Worm (Caenorhabditis elegans) whole organism, late embryonic: ENCODE data around the gene C26E1.2.

Experiments used
- T23F11.4 ChIP-seq: fragments of 200-800 bp; sonication (Bioruptor generic); optimal IDR thresholded peaks from 2 replicates; lab custom pipeline; 2018; ENCODE audit warnings: mild to moderate bottlenecking, missing genetic modification characterization, missing compliant biosample characterization
- Y22D7AL.16 ChIP-seq: sonication (generic microtip); optimal IDR thresholded peaks from 2 replicates; lab custom pipeline; 2016; ENCODE audit warnings: missing genetic modification characterization, missing compliant biosample characterization
- ahr-1 ChIP-seq: sonication (generic microtip); optimal IDR thresholded peaks from 2 replicates; lab custom pipeline; 2016; ENCODE audit warnings: missing genetic modification characterization, missing compliant biosample characterization
- ceh-14 ChIP-seq: sonication (generic microtip); optimal IDR thresholded peaks from 2 replicates; lab custom pipeline; 2016; ENCODE audit warnings: missing genotype, missing genetic modification characterization, missing compliant biosample characterization
- ceh-2 ChIP-seq: sonication (generic microtip); optimal IDR thresholded peaks from 2 replicates; lab custom pipeline; 2016; ENCODE audit warnings: missing genotype, missing genetic modification characterization, missing compliant biosample characterization
- ceh-22 ChIP-seq: sonication (generic microtip); optimal IDR thresholded peaks from 2 replicates; lab custom pipeline; 2017; ENCODE audit warnings: missing biosample characterization, missing genetic modification characterization
- ceh-24 ChIP-seq: sonication (generic microtip); optimal IDR thresholded peaks from 2 replicates; lab custom pipeline; 2016; ENCODE audit warnings: mild to moderate bottlenecking, missing genetic modification characterization, missing compliant biosample characterization
- ceh-30 ChIP-seq: fragments of 150-350 bp; optimal IDR thresholded peaks from 2 replicates; lab custom pipeline; 2014; ENCODE audit warnings: missing biosample characterization, missing genetic modification characterization
- ceh-6 ChIP-seq: fragments of 200-800 bp; sonication (Bioruptor generic); optimal IDR thresholded peaks from 2 replicates; lab custom pipeline; 2018; ENCODE audit warnings: mild to moderate bottlenecking, missing genetic modification characterization, missing compliant biosample characterization
- ceh-9 ChIP-seq: sonication (generic microtip); optimal IDR thresholded peaks from 2 replicates; lab custom pipeline; 2016; ENCODE audit warnings: mild to moderate bottlenecking, missing genetic modification characterization, inconsistent platforms, missing compliant biosample characterization
- dve-1 ChIP-seq: sonication (generic microtip); optimal IDR thresholded peaks from 2 replicates; lab custom pipeline; 2017; ENCODE audit warnings: antibody characterized with exemption, mild to moderate bottlenecking, missing genetic modification characterization, missing compliant biosample characterization
- elt-2 ChIP-seq: sonication (generic microtip); optimal IDR thresholded peaks from 2 replicates; lab custom pipeline; 2016; ENCODE audit warnings: missing genetic modification reagents, missing genetic modification characterization, missing compliant biosample characterization
- elt-4 ChIP-seq: sonication (generic microtip); optimal IDR thresholded peaks from 2 replicates; lab custom pipeline; 2016; ENCODE audit warnings: missing genetic modification characterization, missing compliant biosample characterization
- fax-1 ChIP-seq: sonication (generic microtip); optimal IDR thresholded peaks from 2 replicates; lab custom pipeline; 2016; ENCODE audit warnings: missing genotype, missing genetic modification characterization, missing compliant biosample characterization
- fkh-10 ChIP-seq: fragments of 150-350 bp; optimal IDR thresholded peaks from 2 replicates; lab custom pipeline; 2014; ENCODE audit warnings: missing biosample characterization, missing genetic modification reagents, missing genetic modification characterization
- gmeb-2 ChIP-seq: sonication (generic microtip); optimal IDR thresholded peaks from 2 replicates; lab custom pipeline; 2016; ENCODE audit warnings: missing genetic modification characterization, inconsistent platforms, missing compliant biosample characterization
- hlh-13 ChIP-seq: fragments of 200-800 bp; sonication (Bioruptor generic); optimal IDR thresholded peaks from 2 replicates; lab custom pipeline; 2018; ENCODE audit warnings: mild to moderate bottlenecking, missing genetic modification characterization, missing compliant biosample characterization
- hlh-30 ChIP-seq: sonication (generic microtip); optimal IDR thresholded peaks from 2 replicates; lab custom pipeline; 2017; ENCODE audit warnings: antibody characterized with exemption, missing genetic modification characterization, missing compliant biosample characterization; ENCODE audit not compliant: insufficient read depth
- hlh-6 ChIP-seq: sonication (generic microtip); optimal IDR thresholded peaks from 2 replicates; lab custom pipeline; 2016; ENCODE audit warnings: missing genotype, missing genetic modification characterization, missing compliant biosample characterization
- lin-11 ChIP-seq: fragments of 200-800 bp; sonication (Bioruptor generic); optimal IDR thresholded peaks from 2 replicates; lab custom pipeline; 2018; ENCODE audit warnings: mild to moderate bottlenecking, missing genetic modification characterization, missing compliant biosample characterization
- madf-2 ChIP-seq: sonication (generic microtip); optimal IDR thresholded peaks from 2 replicates; lab custom pipeline; 2017; ENCODE audit warnings: missing genetic modification characterization, missing compliant biosample characterization
- mec-3 ChIP-seq: sonication (generic microtip); optimal IDR thresholded peaks from 2 replicates; lab custom pipeline; 2016; ENCODE audit warnings: borderline replicate concordance, missing genetic modification characterization, missing compliant biosample characterization
- nfya-1 ChIP-seq: sonication (generic microtip); optimal IDR thresholded peaks from 2 replicates; lab custom pipeline; 2017; ENCODE audit warnings: missing genetic modification characterization, mild to moderate bottlenecking, missing compliant biosample characterization, antibody characterized with exemption, moderate library complexity
- nhr-11 ChIP-seq: fragments of 150-350 bp; optimal IDR thresholded peaks from 2 replicates; lab custom pipeline; 2014; ENCODE audit warnings: missing biosample characterization, missing genetic modification characterization
- nhr-232 ChIP-seq: sonication (generic microtip); optimal IDR thresholded peaks from 2 replicates; lab custom pipeline; 2016; ENCODE audit warnings: missing genetic modification characterization, missing compliant biosample characterization
- npax-4 ChIP-seq: sonication (generic microtip); optimal IDR thresholded peaks from 2 replicates; lab custom pipeline; 2016; ENCODE audit warnings: missing genetic modification characterization, missing compliant biosample characterization
- pax-1 ChIP-seq: fragments of 150-350 bp; optimal IDR thresholded peaks from 2 replicates; lab custom pipeline; 2014; ENCODE audit warnings: missing biosample characterization, missing genetic modification characterization
- pha-4 ChIP-seq: fragments of 150-350 bp; optimal IDR thresholded peaks from 2 replicates; lab custom pipeline; 2018; ENCODE audit warnings: missing biosample characterization, missing genetic modification reagents, missing genetic modification characterization
- ref-2 ChIP-seq: sonication (generic microtip); optimal IDR thresholded peaks from 2 replicates; lab custom pipeline; 2016; ENCODE audit warnings: missing genetic modification characterization, missing compliant biosample characterization
- rnt-1 ChIP-seq: sonication (generic microtip); optimal IDR thresholded peaks from 2 replicates; lab custom pipeline; 2016; ENCODE audit warnings: missing genetic modification characterization, missing compliant biosample characterization
- sdc-2 ChIP-seq: sonication (generic microtip); optimal IDR thresholded peaks from 2 replicates; lab custom pipeline; 2016; ENCODE audit warnings: missing genotype, missing genetic modification characterization, missing compliant biosample characterization
- sox-2 ChIP-seq: fragments of 200-800 bp; sonication (Bioruptor generic); IDR thresholded peaks from 2 replicates; pipeline ENCODE4 v1.3.6; 2022; ENCODE audit warnings: missing genetic modification reagents, missing genetic modification characterization, missing compliant biosample characterization
- sox-4 ChIP-seq: sonication (generic microtip); optimal IDR thresholded peaks from 2 replicates; lab custom pipeline; 2017; ENCODE audit warnings: mild to moderate bottlenecking, missing genetic modification characterization, inconsistent platforms, missing compliant biosample characterization
- syd-9 ChIP-seq: sonication (generic microtip); optimal IDR thresholded peaks from 2 replicates; lab custom pipeline; 2016; ENCODE audit warnings: mild to moderate bottlenecking, missing genetic modification characterization, moderate library complexity, missing compliant biosample characterization
- tbx-2 ChIP-seq: sonication (generic microtip); optimal IDR thresholded peaks from 2 replicates; lab custom pipeline; 2016; ENCODE audit warnings: missing genetic modification characterization, missing compliant biosample characterization
- ttx-3 ChIP-seq: sonication (generic microtip); optimal IDR thresholded peaks from 2 replicates; lab custom pipeline; 2016; ENCODE audit warnings: missing genetic modification reagents, missing genetic modification characterization, missing compliant biosample characterization
- unc-42 ChIP-seq: sonication (generic microtip); optimal IDR thresholded peaks from 2 replicates; lab custom pipeline; 2016; ENCODE audit warnings: missing genotype, missing genetic modification characterization, missing compliant biosample characterization
- unc-86 ChIP-seq: sonication (generic microtip); optimal IDR thresholded peaks from 2 replicates; lab custom pipeline; 2016; ENCODE audit warnings: missing genetic modification characterization, missing compliant biosample characterization
- zip-5 ChIP-seq: sonication (generic microtip); optimal IDR thresholded peaks from 2 replicates; lab custom pipeline; 2016; ENCODE audit warnings: missing genetic modification characterization, missing compliant biosample characterization
- ztf-16 ChIP-seq: sonication (generic microtip); optimal IDR thresholded peaks from 2 replicates; lab custom pipeline; 2017; ENCODE audit warnings: missing genetic modification characterization, missing compliant biosample characterization

The C26E1.2 gene

ce11 chrV:13333386-13334180, 28.6 kb downstream of the C26E1.2 start, which contains the start of gene nhr-168:
Gene nhr-168 (minus strand): TSS chrV:13333871.
- TF ChIP-seq T23F11.4 (GFP tag; lab: Kevin White, UChicago), result no peak
- no peak for TF ChIP-seq sox-2 (GFP tag; lab: Robert Waterston, UW)
- no peak for TF ChIP-seq fax-1 (tag; lab: Kevin White, UChicago)
- TF ChIP-seq ztf-16, result no peak
- TF ChIP-seq hlh-6 (tag; lab: Kevin White, UChicago), result no peak
- TF ChIP-seq, all 69 proteins: peak for 0

- TF ChIP-seq ceh-6 (GFP tag; lab: Kevin White, UChicago), result no peak
- TF ChIP-seq hlh-6 (tag; lab: Kevin White, UChicago), result no peak
- TF ChIP-seq dve-1, result no peak
- no peak for TF ChIP-seq ceh-22 (tag; lab: Kevin White, UChicago)
- TF ChIP-seq ztf-16, result no peak
- TF ChIP-seq gmeb-2 (tag; lab: Kevin White, UChicago), result no peak
- no peak for TF ChIP-seq ceh-24 (tag; lab: Kevin White, UChicago)
- TF ChIP-seq lin-11 (tag; lab: Kevin White, UChicago), result no peak
- TF ChIP-seq, all 69 proteins: peak for 0
These were observed 29.5 kb downstream of the C26E1.2 start for ce11 chrV:13334447-13334846.

ce11 chrV:13335883-13336419, 31.0 kb downstream of the C26E1.2 start, which contains the start of gene C50B6.9:
Gene C50B6.9 (plus strand): TSS chrV:13336369.
- TF ChIP-seq Y22D7AL.16 (tag; lab: Kevin White, UChicago), result no peak
- TF ChIP-seq hlh-30 (tag; lab: Kevin White, UChicago), result peak; percentile 1

ce11 chrV:13338037-13338436, 33.1 kb downstream of the C26E1.2 start:
- TF ChIP-seq ref-2 (tag; lab: Kevin White, UChicago) (no peak), zip-5 (no peak), pha-4 (no peak), ceh-14 (tag; lab: Kevin White, UChicago) (no peak), nfya-1 (tag; lab: Kevin White, UChicago) (no peak), ttx-3 (no peak), madf-2 (no peak), sox-4 (tag; lab: Kevin White, UChicago) (no peak), hlh-13 (GFP tag; lab: Kevin White, UChicago) (no peak), pax-1 (tag; lab: Kevin White, UChicago) (no peak)

ce11 chrV:13339633-13340290, 34.8 kb downstream of the C26E1.2 start, which contains the start of the genes str-4 and lgc-48:
Gene str-4 (minus strand): TSS chrV:13339733.
Gene lgc-48 (plus strand): TSS chrV:13340240.
- no peak for TF ChIP-seq nhr-232 (tag; lab: Kevin White, UChicago)
- no peak for TF ChIP-seq ceh-14 (tag; lab: Kevin White, UChicago)
- TF ChIP-seq dve-1, result no peak
- no peak for TF ChIP-seq ceh-22 (tag; lab: Kevin White, UChicago)
- TF ChIP-seq ceh-2 (tag; lab: Kevin White, UChicago), result no peak
- TF ChIP-seq fax-1 (tag; lab: Kevin White, UChicago), result no peak
- TF ChIP-seq sdc-2 (tag; lab: Kevin White, UChicago), result no peak
- no peak for TF ChIP-seq elt-4
- TF ChIP-seq rnt-1 (tag; lab: Kevin White, UChicago), result no peak

ce11 chrV:13342235-13342634, 37.3 kb downstream of the C26E1.2 start:
- TF ChIP-seq ref-2 (tag; lab: Kevin White, UChicago), result no peak
- TF ChIP-seq ceh-30 (tag; lab: Kevin White, UChicago), result no peak
- no peak for TF ChIP-seq unc-86 (tag; lab: Kevin White, UChicago)
- no peak for TF ChIP-seq tbx-2 (tag; lab: Kevin White, UChicago)
- no peak for TF ChIP-seq ahr-1 (tag; lab: Kevin White, UChicago)
- TF ChIP-seq sox-2 (GFP tag; lab: Robert Waterston, UW), result no peak
- no peak for TF ChIP-seq madf-2
- no peak for TF ChIP-seq ceh-9 (tag; lab: Kevin White, UChicago)
- no peak for TF ChIP-seq ceh-2 (tag; lab: Kevin White, UChicago)
- TF ChIP-seq nhr-11 (tag; lab: Kevin White, UChicago), result no peak
- TF ChIP-seq fkh-10 (GFP tag; lab: Kevin White, UChicago), result no peak
- no peak for TF ChIP-seq elt-2
- TF ChIP-seq mec-3 (tag; lab: Kevin White, UChicago), result no peak
- TF ChIP-seq npax-4 (tag; lab: Kevin White, UChicago), result no peak
- no peak for TF ChIP-seq unc-42
- no peak for TF ChIP-seq syd-9
